Worm (Caenorhabditis elegans) whole organism, L3 larva: Measurements from ENCODE around the gene W04H10.1.

ENCODE experiments used
- ZK546.5 ChIP-seq: sonication (generic microtip); optimal IDR thresholded peaks from 2 replicates; lab custom pipeline; 2017; ENCODE audit warnings: missing biosample characterization, missing genetic modification characterization
- aly-2 ChIP-seq: fragments of 150-350 bp; optimal IDR thresholded peaks from 2 replicates; lab custom pipeline; 2014; ENCODE audit warnings: missing biosample characterization, missing genetic modification characterization
- egl-5 ChIP-seq: fragments of 150-350 bp; optimal IDR thresholded peaks from 2 replicates; lab custom pipeline; 2017; ENCODE audit warnings: missing biosample characterization, missing genetic modification reagents, missing genetic modification characterization, inconsistent platforms
- elt-3 ChIP-seq, 3 experiments: fragments of 150-350 bp in 1 of 3; sonication (generic microtip) in 2 of 3; optimal IDR thresholded peaks; 2 replicates in 2 of 3; 4 replicates in 1 of 3; lab custom pipeline; 2014 to 2017; ENCODE audit warnings: missing biosample characterization in 3 of 3, missing genetic modification characterization in 3 of 3
- fos-1 ChIP-seq: fragments of 150-350 bp; optimal IDR thresholded peaks from 2 replicates; lab custom pipeline; 2014; ENCODE audit warnings: missing biosample characterization, missing genetic modification characterization
- lin-39 ChIP-seq: fragments of 150-350 bp; optimal IDR thresholded peaks from 2 replicates; lab custom pipeline; 2018; ENCODE audit warnings: missing biosample characterization, missing genetic modification reagents, missing genetic modification characterization
- mdl-1 ChIP-seq: fragments of 150-350 bp; optimal IDR thresholded peaks from 2 replicates; lab custom pipeline; 2014; ENCODE audit warnings: missing biosample characterization, missing genetic modification characterization
- nfya-1 ChIP-seq: sonication (generic microtip); optimal IDR thresholded peaks from 2 replicates; lab custom pipeline; 2017; ENCODE audit warnings: missing genetic modification characterization, mild to moderate bottlenecking, missing compliant biosample characterization, antibody characterized with exemption, moderate library complexity; ENCODE audit not compliant: insufficient read depth
- nhr-11 ChIP-seq: fragments of 150-350 bp; optimal IDR thresholded peaks from 2 replicates; lab custom pipeline; 2014; ENCODE audit warnings: missing biosample characterization, missing genetic modification characterization
- nhr-12 ChIP-seq: fragments of 150-350 bp; optimal IDR thresholded peaks from 2 replicates; lab custom pipeline; 2014; ENCODE audit warnings: missing biosample characterization, missing genetic modification characterization
- nhr-77 ChIP-seq: fragments of 150-350 bp; optimal IDR thresholded peaks from 2 replicates; lab custom pipeline; 2014; ENCODE audit warnings: missing biosample characterization, missing genetic modification characterization
- ztf-11 ChIP-seq: fragments of 150-350 bp; optimal IDR thresholded peaks from 2 replicates; lab custom pipeline; 2014; ENCODE audit warnings: missing biosample characterization, missing genetic modification characterization

ce11 chrII:605267-605666 lies 3.6 kb upstream of the W04H10.1 start, which contains the start of gene W04H10.2:
- TF ChIP-seq nhr-12 (tag; lab: Kevin White, UChicago) (no peak), lin-39 (no peak), ztf-11 (tag; lab: Kevin White, UChicago) (no peak), mdl-1 (no peak), nfya-1 (tag; lab: Kevin White, UChicago) (no peak), ZK546.5 (tag; lab: Kevin White, UChicago) (no peak), aly-2 (tag; lab: Kevin White, UChicago) (no peak), fos-1 (tag; lab: Kevin White, UChicago) (no peak), elt-3 (tag; optimal IDR thresholded peaks at IDR 0.05; lab: Kevin White, UChicago) (no peak), egl-5 (tag; lab: Kevin White, UChicago) (no peak), nhr-77 (tag; lab: Kevin White, UChicago) (no peak), nhr-11 (tag; lab: Kevin White, UChicago) (no peak)
